Worm (Caenorhabditis elegans): ENCODE data around the gene F17E9.4.

- TF ChIP-seq him-1 (tag; optimal IDR thresholded peaks at IDR 0.05) (no peak), W03F9.2 (tag; optimal IDR thresholded peaks at IDR 0.05) (no peak)
These were observed 14.6 kb upstream of the F17E9.4 start for ce11 chrIV:8333554-8333953.
